Worm (Caenorhabditis elegans) whole organism, late embryonic: ENCODE measurements around the gene C08B6.11.

Experiments used
- F13H6.1 ChIP-seq: sonication (generic microtip); optimal IDR thresholded peaks from 2 replicates; lab custom pipeline; 2016; ENCODE audit warnings: missing genetic modification characterization, missing compliant biosample characterization
- Y22D7AL.16 ChIP-seq: sonication (generic microtip); optimal IDR thresholded peaks from 2 replicates; lab custom pipeline; 2016; ENCODE audit warnings: missing genetic modification characterization, missing compliant biosample characterization
- ama-1 ChIP-seq: fragments of 150-350 bp; optimal IDR thresholded peaks from 2 replicates; lab custom pipeline; 2014
- ceh-18 ChIP-seq: sonication (generic microtip); optimal IDR thresholded peaks from 2 replicates; lab custom pipeline; 2016; ENCODE audit warnings: missing genetic modification characterization, missing compliant biosample characterization
- ceh-19 ChIP-seq: fragments of 200-800 bp; sonication (Bioruptor generic); optimal IDR thresholded peaks from 2 replicates; lab custom pipeline; 2018; ENCODE audit warnings: mild to moderate bottlenecking, missing genetic modification characterization, missing compliant biosample characterization
- ceh-2 ChIP-seq: sonication (generic microtip); optimal IDR thresholded peaks from 2 replicates; lab custom pipeline; 2016; ENCODE audit warnings: missing genotype, missing genetic modification characterization, missing compliant biosample characterization
- ceh-30 ChIP-seq: fragments of 150-350 bp; optimal IDR thresholded peaks from 2 replicates; lab custom pipeline; 2014; ENCODE audit warnings: missing biosample characterization, missing genetic modification characterization
- ceh-45 ChIP-seq: fragments of 200-800 bp; sonication (Bioruptor generic); IDR thresholded peaks from 2 replicates; pipeline ENCODE4 v1.3.6; 2022; ENCODE audit warnings: missing genetic modification reagents, missing genetic modification characterization, missing compliant biosample characterization
- ceh-9 ChIP-seq: sonication (generic microtip); optimal IDR thresholded peaks from 2 replicates; lab custom pipeline; 2016; ENCODE audit warnings: mild to moderate bottlenecking, missing genetic modification characterization, inconsistent platforms, missing compliant biosample characterization
- che-1 ChIP-seq: sonication (generic microtip); optimal IDR thresholded peaks from 2 replicates; lab custom pipeline; 2016; ENCODE audit warnings: mild to moderate bottlenecking, missing genetic modification characterization, missing compliant biosample characterization
- dmd-4 ChIP-seq: sonication (generic microtip); optimal IDR thresholded peaks from 2 replicates; lab custom pipeline; 2016; ENCODE audit warnings: borderline replicate concordance, missing genetic modification characterization, missing compliant biosample characterization
- elt-2 ChIP-seq: sonication (generic microtip); optimal IDR thresholded peaks from 2 replicates; lab custom pipeline; 2016; ENCODE audit warnings: missing genetic modification reagents, missing genetic modification characterization, missing compliant biosample characterization
- ets-4 ChIP-seq: sonication (generic microtip); optimal IDR thresholded peaks from 2 replicates; lab custom pipeline; 2016; ENCODE audit warnings: missing genetic modification characterization, missing compliant biosample characterization
- fax-1 ChIP-seq: sonication (generic microtip); optimal IDR thresholded peaks from 2 replicates; lab custom pipeline; 2016; ENCODE audit warnings: missing genotype, missing genetic modification characterization, missing compliant biosample characterization
- hlh-13 ChIP-seq: fragments of 200-800 bp; sonication (Bioruptor generic); optimal IDR thresholded peaks from 2 replicates; lab custom pipeline; 2018; ENCODE audit warnings: mild to moderate bottlenecking, missing genetic modification characterization, missing compliant biosample characterization
- hlh-6 ChIP-seq: sonication (generic microtip); optimal IDR thresholded peaks from 2 replicates; lab custom pipeline; 2016; ENCODE audit warnings: missing genotype, missing genetic modification characterization, missing compliant biosample characterization
- mec-3 ChIP-seq: sonication (generic microtip); optimal IDR thresholded peaks from 2 replicates; lab custom pipeline; 2016; ENCODE audit warnings: borderline replicate concordance, missing genetic modification characterization, missing compliant biosample characterization
- nhr-11 ChIP-seq: fragments of 150-350 bp; optimal IDR thresholded peaks from 2 replicates; lab custom pipeline; 2014; ENCODE audit warnings: missing biosample characterization, missing genetic modification characterization
- npax-4 ChIP-seq: sonication (generic microtip); optimal IDR thresholded peaks from 2 replicates; lab custom pipeline; 2016; ENCODE audit warnings: missing genetic modification characterization, missing compliant biosample characterization
- pag-3 ChIP-seq: sonication (generic microtip); optimal IDR thresholded peaks from 2 replicates; lab custom pipeline; 2016; ENCODE audit warnings: missing compliant biosample characterization, missing genetic modification characterization, borderline replicate concordance
- pat-9 ChIP-seq: fragments of 200-800 bp; sonication (Bioruptor generic); optimal IDR thresholded peaks from 2 replicates; lab custom pipeline; 2018; ENCODE audit warnings: mild to moderate bottlenecking, missing genetic modification characterization, moderate library complexity, missing compliant biosample characterization
- pax-1 ChIP-seq: fragments of 150-350 bp; optimal IDR thresholded peaks from 2 replicates; lab custom pipeline; 2014; ENCODE audit warnings: missing biosample characterization, missing genetic modification characterization
- pha-2 ChIP-seq: sonication (generic microtip); optimal IDR thresholded peaks from 2 replicates; lab custom pipeline; 2017; ENCODE audit warnings: mild to moderate bottlenecking, missing genetic modification characterization, missing compliant biosample characterization
- pha-4 ChIP-seq: fragments of 150-350 bp; optimal IDR thresholded peaks from 2 replicates; lab custom pipeline; 2018; ENCODE audit warnings: missing biosample characterization, missing genetic modification reagents, missing genetic modification characterization
- pqm-1 ChIP-seq: sonication (generic microtip); optimal IDR thresholded peaks from 2 replicates; lab custom pipeline; 2016; ENCODE audit warnings: missing genetic modification characterization, missing compliant biosample characterization
- pros-1 ChIP-seq: fragments of 150-350 bp; optimal IDR thresholded peaks from 2 replicates; lab custom pipeline; 2014; ENCODE audit warnings: missing biosample characterization, missing genetic modification reagents, missing genetic modification characterization
- sdc-2 ChIP-seq: sonication (generic microtip); optimal IDR thresholded peaks from 2 replicates; lab custom pipeline; 2016; ENCODE audit warnings: missing genotype, missing genetic modification characterization, missing compliant biosample characterization
- sox-2 ChIP-seq: fragments of 200-800 bp; sonication (Bioruptor generic); IDR thresholded peaks from 2 replicates; pipeline ENCODE4 v1.3.6; 2022; ENCODE audit warnings: missing genetic modification reagents, missing genetic modification characterization, missing compliant biosample characterization
- sox-4 ChIP-seq: sonication (generic microtip); optimal IDR thresholded peaks from 2 replicates; lab custom pipeline; 2017; ENCODE audit warnings: mild to moderate bottlenecking, missing genetic modification characterization, inconsistent platforms, missing compliant biosample characterization
- syd-9 ChIP-seq: sonication (generic microtip); optimal IDR thresholded peaks from 2 replicates; lab custom pipeline; 2016; ENCODE audit warnings: mild to moderate bottlenecking, missing genetic modification characterization, moderate library complexity, missing compliant biosample characterization
- tbx-2 ChIP-seq: sonication (generic microtip); optimal IDR thresholded peaks from 2 replicates; lab custom pipeline; 2016; ENCODE audit warnings: missing genetic modification characterization, missing compliant biosample characterization
- ttx-3 ChIP-seq: sonication (generic microtip); optimal IDR thresholded peaks from 2 replicates; lab custom pipeline; 2016; ENCODE audit warnings: missing genetic modification reagents, missing genetic modification characterization, missing compliant biosample characterization
- unc-3 ChIP-seq, 2 experiments: fragments of 200-800 bp in 1 of 2; sonication (Bioruptor generic) in 1 of 2; sonication (generic microtip) in 1 of 2; conservative IDR thresholded peaks in 1 of 2; optimal IDR thresholded peaks in 1 of 2; 2 replicates each; pipeline versions ENCODE4 v1.3.6 to Lab custom; 2016 to 2022; ENCODE audit warnings: missing compliant biosample characterization in 2 of 2, missing genetic modification characterization in 2 of 2, missing genetic modification reagents in 1 of 2
- unc-42 ChIP-seq: sonication (generic microtip); optimal IDR thresholded peaks from 2 replicates; lab custom pipeline; 2016; ENCODE audit warnings: missing genotype, missing genetic modification characterization, missing compliant biosample characterization
- zip-5 ChIP-seq: sonication (generic microtip); optimal IDR thresholded peaks from 2 replicates; lab custom pipeline; 2016; ENCODE audit warnings: missing genetic modification characterization, missing compliant biosample characterization
- ztf-16 ChIP-seq: sonication (generic microtip); optimal IDR thresholded peaks from 2 replicates; lab custom pipeline; 2017; ENCODE audit warnings: missing genetic modification characterization, missing compliant biosample characterization

The C08B6.11 gene

DNA sequence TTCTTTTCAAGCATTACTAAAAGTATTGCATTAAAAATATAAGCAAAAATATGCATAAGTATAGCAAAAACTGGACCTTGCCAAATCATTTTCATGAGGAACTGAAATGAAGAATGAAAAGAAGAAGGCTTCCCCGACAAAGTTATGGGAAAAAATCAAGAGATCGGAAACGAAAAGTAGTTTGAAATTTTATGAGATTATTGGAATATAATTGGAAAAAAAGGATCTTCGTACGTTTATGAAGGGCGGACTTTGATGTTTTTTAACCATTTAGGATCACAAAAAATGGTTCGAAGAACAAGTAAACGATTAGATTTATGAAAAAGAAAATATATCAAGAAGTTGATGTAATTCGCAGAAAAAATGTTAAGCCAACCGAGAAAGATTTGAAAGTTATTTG is 13.5 kb downstream of the C08B6.11 start, which contains the start of gene srxa-18:
Gene srxa-18, minus strand, starts transcription at position 100 of the 400 bp plus-strand sequence.
- TF ChIP-seq ama-1 (no peak), ztf-16 (tag; lab: Kevin White, UChicago) (no peak), elt-2 (tag; lab: Kevin White, UChicago) (no peak), unc-3 (GFP tag; conservative IDR thresholded peaks at IDR 0.05; lab: Robert Waterston, UW) (no peak), unc-3 (tag; optimal IDR thresholded peaks at IDR 0.05; lab: Kevin White, UChicago) (no peak), nhr-11 (tag; lab: Kevin White, UChicago) (no peak), pha-2 (tag; lab: Kevin White, UChicago) (no peak), pax-1 (tag; lab: Kevin White, UChicago) (no peak), fax-1 (tag; lab: Kevin White, UChicago) (no peak), che-1 (no peak), pqm-1 (tag; lab: Kevin White, UChicago) (no peak), tbx-2 (tag; lab: Kevin White, UChicago) (no peak), Y22D7AL.16 (no peak), mec-3 (tag; lab: Kevin White, UChicago) (no peak), ceh-2 (tag; lab: Kevin White, UChicago) (no peak), sox-2 (GFP tag; lab: Robert Waterston, UW) (no peak), ttx-3 (tag; lab: Kevin White, UChicago) (no peak), ets-4 (tag; lab: Kevin White, UChicago) (no peak)
- TF ChIP-seq, all 69 proteins: peak for 0

DNA sequence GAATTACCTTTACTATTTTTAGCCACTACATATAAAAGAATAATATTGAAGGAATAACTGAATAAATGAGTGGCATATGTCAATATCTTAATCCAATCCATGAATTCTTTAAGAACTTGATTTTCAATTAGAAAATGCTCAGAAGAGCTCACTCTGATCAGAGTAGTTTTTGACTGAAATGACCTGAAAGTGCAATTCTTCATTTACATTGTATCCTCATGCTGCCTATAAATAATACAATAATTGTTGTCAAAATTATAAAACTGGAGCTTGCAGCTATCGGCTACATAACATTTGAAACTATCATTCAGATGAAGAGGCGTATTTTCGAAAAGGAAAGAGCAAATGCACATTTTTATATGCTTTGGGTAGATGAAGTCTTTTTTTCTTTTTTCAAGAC is 15.3 kb downstream of the C08B6.11 start, which contains the start of gene srxa-19:
Gene srxa-19, minus strand, starts transcription at position 101 of the 400 bp plus-strand sequence.
- no peak for TF ChIP-seq npax-4 (tag; lab: Kevin White, UChicago)
- TF ChIP-seq pros-1 (tag; lab: Kevin White, UChicago): no peak
- no peak for TF ChIP-seq fax-1 (tag; lab: Kevin White, UChicago)
- no peak for TF ChIP-seq tbx-2 (tag; lab: Kevin White, UChicago)
- no peak for TF ChIP-seq pha-2 (tag; lab: Kevin White, UChicago)
- TF ChIP-seq pqm-1 (tag; lab: Kevin White, UChicago): no peak
- no peak for TF ChIP-seq ceh-18 (tag; lab: Kevin White, UChicago)
- no peak for TF ChIP-seq sdc-2
- no peak for TF ChIP-seq che-1
- no peak for TF ChIP-seq hlh-13
- no peak for TF ChIP-seq hlh-6 (tag; lab: Kevin White, UChicago)
- no peak for TF ChIP-seq ceh-19 (GFP tag; lab: Kevin White, UChicago)
- TF ChIP-seq, all 69 proteins: peak for 0

DNA sequence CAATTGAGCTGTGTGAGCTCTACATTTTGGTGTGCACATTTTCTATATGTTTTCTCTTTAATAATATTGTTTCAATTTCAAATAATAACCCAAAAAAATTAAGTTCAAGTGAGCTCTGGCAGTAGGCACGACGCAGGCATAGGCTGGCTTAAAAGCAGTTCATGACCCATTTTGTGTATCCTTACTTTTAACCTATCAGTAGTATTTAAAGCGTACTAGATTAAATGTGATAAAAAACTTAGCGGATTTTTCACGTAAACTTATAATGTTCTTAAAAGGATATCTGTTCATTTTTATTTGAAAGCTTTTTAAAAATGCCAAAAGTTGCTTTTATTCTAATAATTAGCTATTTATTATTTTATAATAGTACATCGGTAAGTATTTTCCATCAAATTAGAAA is 15.9 kb downstream of the C08B6.11 start, which contains the start of gene C08B6.6:
Gene C08B6.6, plus strand, starts transcription at position 301 of the 400 bp plus-strand sequence.
- TF ChIP-seq pha-4 (tag; lab: Kevin White, UChicago) (no peak), pat-9 (tag; lab: Kevin White, UChicago) (no peak), ceh-30 (tag; lab: Kevin White, UChicago) (no peak), ceh-9 (no peak), pag-3 (tag; lab: Kevin White, UChicago) (no peak), dmd-4 (tag; lab: Kevin White, UChicago) (no peak), zip-5 (tag; lab: Kevin White, UChicago) (no peak), unc-42 (tag; lab: Kevin White, UChicago) (no peak), F13H6.1 (no peak), ceh-45 (GFP tag; lab: Robert Waterston, UW) (no peak), sox-4 (tag; lab: Kevin White, UChicago) (no peak), hlh-13 (no peak), syd-9 (tag; lab: Kevin White, UChicago) (no peak)
